Worm (Caenorhabditis elegans) whole organism, L1 larva: ENCODE data around the gene air-1.
A peak's percentile ranks its signal among the peaks of the same experiment; 100 is the strongest.

ENCODE experiments used
- Y116A8C.19 ChIP-seq: sonication (generic microtip); optimal IDR thresholded peaks from 2 replicates; lab custom pipeline; 2016; ENCODE audit warnings: missing compliant biosample characterization, missing genetic modification characterization, borderline replicate concordance
- aha-1 ChIP-seq: fragments of 150-350 bp; optimal IDR thresholded peaks from 2 replicates; lab custom pipeline; 2014; ENCODE audit warnings: missing biosample characterization, missing genetic modification characterization
- aly-2 ChIP-seq: fragments of 150-350 bp; optimal IDR thresholded peaks from 2 replicates; lab custom pipeline; 2014; ENCODE audit warnings: missing biosample characterization, missing genetic modification characterization
- efl-1 ChIP-seq, 4 experiments: fragments of 150-350 bp; optimal IDR thresholded peaks in 3 of 4; peaks in 1 of 4; 1 replicate in 1 of 4; 2 replicates in 3 of 4; lab custom pipeline; 2014; ENCODE audit warnings: missing biosample characterization in 2 of 4, missing genetic modification characterization in 2 of 4, missing genetic modification reagents in 2 of 4
- egl-27 ChIP-seq, 2 experiments: fragments of 150-350 bp in 1 of 2; sonication (generic microtip); optimal IDR thresholded peaks; 3 replicates each; lab custom pipeline; 2017 to 2018; ENCODE audit warnings: missing biosample characterization in 2 of 2, missing genetic modification characterization in 2 of 2, missing genetic modification reagents in 2 of 2
- elt-2 ChIP-seq: sonication (generic microtip); optimal IDR thresholded peaks from 2 replicates; lab custom pipeline; 2016; ENCODE audit warnings: missing genetic modification characterization, mild to moderate bottlenecking, inconsistent platforms, missing compliant biosample characterization, missing genetic modification reagents
- ets-5 ChIP-seq: fragments of 200-800 bp; sonication (Bioruptor generic); IDR thresholded peaks from 2 replicates; pipeline ENCODE4 v1.3.6; 2022; ENCODE audit warnings: missing genetic modification characterization, missing compliant biosample characterization
- fkh-10 ChIP-seq: sonication (generic microtip); optimal IDR thresholded peaks from 2 replicates; lab custom pipeline; 2017; ENCODE audit warnings: missing biosample characterization, missing genetic modification reagents, missing genetic modification characterization
- hlh-17 ChIP-seq: fragments of 200-800 bp; sonication (Bioruptor generic); optimal IDR thresholded peaks from 2 replicates; lab custom pipeline; 2018; ENCODE audit warnings: missing genetic modification characterization, mild to moderate bottlenecking, missing compliant biosample characterization, moderate library complexity, borderline replicate concordance
- jun-1 ChIP-seq: fragments of 150-350 bp; optimal IDR thresholded peaks from 2 replicates; lab custom pipeline; 2014; ENCODE audit warnings: missing biosample characterization, missing genetic modification reagents, missing genetic modification characterization
- lin-15B ChIP-seq: fragments of 150-350 bp; sonication (generic microtip); optimal IDR thresholded peaks from 3 replicates; lab custom pipeline; 2014; ENCODE audit warnings: missing biosample characterization, missing genetic modification characterization
- lin-35 ChIP-seq, 2 experiments: fragments of 150-350 bp; optimal IDR thresholded peaks; 2 replicates each; lab custom pipeline; 2014; ENCODE audit warnings: missing biosample characterization in 2 of 2, missing genetic modification characterization in 2 of 2, missing genetic modification reagents in 2 of 2
- lsy-2 ChIP-seq, 2 experiments: fragments of 150-350 bp; optimal IDR thresholded peaks; 2 replicates each; lab custom pipeline; 2014; ENCODE audit warnings: missing biosample characterization in 2 of 2, missing genetic modification characterization in 2 of 2
- mab-9 ChIP-seq: fragments of 200-800 bp; sonication (Bioruptor generic); IDR thresholded peaks from 2 replicates; pipeline ENCODE4 v1.3.6; 2022; ENCODE audit warnings: missing genetic modification reagents, missing genetic modification characterization, missing compliant biosample characterization
- mef-2 ChIP-seq: fragments of 150-350 bp; optimal IDR thresholded peaks from 2 replicates; lab custom pipeline; 2014; ENCODE audit warnings: missing biosample characterization, missing genetic modification characterization
- nhr-12 ChIP-seq: sonication (generic microtip); optimal IDR thresholded peaks from 2 replicates; lab custom pipeline; 2017; ENCODE audit warnings: missing biosample characterization, missing genetic modification characterization
- nhr-20 ChIP-seq: sonication (generic microtip); optimal IDR thresholded peaks from 2 replicates; lab custom pipeline; 2016; ENCODE audit warnings: mild to moderate bottlenecking, missing genetic modification characterization, missing compliant biosample characterization
- nhr-237 ChIP-seq: fragments of 150-350 bp; optimal IDR thresholded peaks from 2 replicates; lab custom pipeline; 2014; ENCODE audit warnings: missing biosample characterization, missing genetic modification characterization
- nhr-28 ChIP-seq: fragments of 150-350 bp; optimal IDR thresholded peaks from 2 replicates; lab custom pipeline; 2014; ENCODE audit warnings: missing biosample characterization, missing genetic modification characterization
- nhr-47 ChIP-seq: sonication (generic microtip); optimal IDR thresholded peaks from 2 replicates; lab custom pipeline; 2016; ENCODE audit warnings: mild to moderate bottlenecking, missing genetic modification characterization, moderate library complexity, missing compliant biosample characterization
- nhr-71 ChIP-seq: sonication (generic microtip); optimal IDR thresholded peaks from 2 replicates; lab custom pipeline; 2016; ENCODE audit warnings: mild to moderate bottlenecking, missing genetic modification characterization, moderate library complexity, missing compliant biosample characterization
- nhr-84 ChIP-seq: sonication (generic microtip); optimal IDR thresholded peaks from 2 replicates; lab custom pipeline; 2017; ENCODE audit warnings: missing biosample characterization, missing genetic modification characterization
- nhr-90 ChIP-seq: sonication (generic microtip); optimal IDR thresholded peaks from 2 replicates; lab custom pipeline; 2016; ENCODE audit warnings: mild to moderate bottlenecking, missing genetic modification characterization, missing compliant biosample characterization; ENCODE audit not compliant: poor library complexity
- pag-3 ChIP-seq: sonication (generic microtip); optimal IDR thresholded peaks from 2 replicates; lab custom pipeline; 2017; ENCODE audit warnings: missing genetic modification characterization, mild to moderate bottlenecking, missing compliant biosample characterization, antibody characterized with exemption, borderline replicate concordance; ENCODE audit not compliant: insufficient read depth
- rnt-1 ChIP-seq: sonication (generic microtip); optimal IDR thresholded peaks from 2 replicates; lab custom pipeline; 2016; ENCODE audit warnings: mild to moderate bottlenecking, missing genetic modification characterization, moderate library complexity, missing compliant biosample characterization
- snu-23 ChIP-seq: sonication (generic microtip); optimal IDR thresholded peaks from 2 replicates; lab custom pipeline; 2016; ENCODE audit warnings: missing genetic modification characterization, missing compliant biosample characterization
- sptf-1 ChIP-seq: fragments of 150-350 bp; optimal IDR thresholded peaks from 2 replicates; lab custom pipeline; 2014; ENCODE audit warnings: missing biosample characterization, missing genetic modification characterization
- swsn-7 ChIP-seq: sonication (generic microtip); optimal IDR thresholded peaks from 2 replicates; lab custom pipeline; 2016; ENCODE audit warnings: missing genetic modification characterization, missing compliant biosample characterization
- tbx-2 ChIP-seq: sonication (generic microtip); optimal IDR thresholded peaks from 2 replicates; lab custom pipeline; 2016; ENCODE audit warnings: missing genetic modification characterization, missing compliant biosample characterization
- tlp-1 ChIP-seq: fragments of 150-350 bp; optimal IDR thresholded peaks from 2 replicates; lab custom pipeline; 2014; ENCODE audit warnings: missing biosample characterization, missing genetic modification characterization
- unc-30 ChIP-seq: sonication (generic microtip); optimal IDR thresholded peaks from 2 replicates; lab custom pipeline; 2017; ENCODE audit warnings: missing biosample characterization, missing genetic modification characterization
- unc-86 ChIP-seq: sonication (generic microtip); optimal IDR thresholded peaks from 2 replicates; lab custom pipeline; 2016; ENCODE audit warnings: missing genetic modification characterization, missing compliant biosample characterization
- xbp-1 ChIP-seq: sonication (generic microtip); optimal IDR thresholded peaks from 2 replicates; lab custom pipeline; 2016; ENCODE audit warnings: missing genetic modification characterization, missing compliant biosample characterization
- zag-1 ChIP-seq: fragments of 150-350 bp; optimal IDR thresholded peaks from 2 replicates; lab custom pipeline; 2014; ENCODE audit warnings: missing biosample characterization, missing genetic modification characterization
- ztf-4 ChIP-seq: fragments of 150-350 bp; optimal IDR thresholded peaks from 2 replicates; lab custom pipeline; 2014; ENCODE audit warnings: missing biosample characterization, missing genetic modification characterization

The air-1 gene

ce11 chrV:8266232-8266631, 44.9 kb downstream of the air-1 start, which contains the start of gene F21F8.5:
TSS of gene F21F8.5 (minus strand) at chrV:8266332.
- TF ChIP-seq hlh-17 (GFP tag; lab: Kevin White, UChicago) (no peak), nhr-47 (tag; lab: Kevin White, UChicago) (no peak), nhr-84 (tag; lab: Kevin White, UChicago) (no peak), mab-9 (GFP tag; lab: Robert Waterston, UW) (no peak), Y116A8C.19 (no peak), unc-86 (tag; lab: Kevin White, UChicago) (no peak), unc-30 (tag; lab: Kevin White, UChicago) (no peak), nhr-237 (tag; lab: Kevin White, UChicago) (no peak), lin-15B (no peak), egl-27 (tag; optimal IDR thresholded peaks at IDR 0.05; lab: Kevin White, UChicago) (no peak)

- TF ChIP-seq elt-2 (peak; percentile 95), nhr-47 (tag; lab: Kevin White, UChicago) (no peak), nhr-71 (tag; lab: Kevin White, UChicago) (no peak), jun-1 (peak; percentile 13), swsn-7 (tag; lab: Kevin White, UChicago) (no peak), lin-35 (GFP tag; optimal IDR thresholded peaks at IDR 0.05; lab: Kevin White, UChicago) (peak in 1 of 2 experiments; percentile 31), tlp-1 (tag; lab: Kevin White, UChicago) (peak; percentile 87), mab-9 (GFP tag; lab: Robert Waterston, UW) (no peak), zag-1 (tag; lab: Kevin White, UChicago) (no peak), lsy-2 (tag; optimal IDR thresholded peaks at IDR 0.05; lab: Kevin White, UChicago) (no peak), nhr-28 (tag; lab: Kevin White, UChicago) (no peak), nhr-12 (tag; lab: Kevin White, UChicago) (no peak), aha-1 (tag; lab: Kevin White, UChicago) (no peak), rnt-1 (no peak), ztf-4 (no peak), snu-23 (no peak), aly-2 (tag; lab: Kevin White, UChicago) (peak; percentile 64), xbp-1 (tag; lab: Kevin White, UChicago) (no peak)
- TF ChIP-seq, all 84 proteins: peak for 5
These were observed 46.0 kb downstream of the air-1 start for ce11 chrV:8267275-8267674.

ce11 chrV:8268902-8269301, 47.6 kb downstream of the air-1 start, which contains the start of the genes asp-6 and asp-12:
TSS of gene asp-6 (minus strand) at chrV:8268937.
TSS of gene asp-12 (plus strand) at chrV:8269210.
- TF ChIP-seq elt-2 (peak; percentile 86), efl-1 (optimal IDR thresholded peaks at IDR 0.05; lab: Kevin White, UChicago) (no peak), efl-1 (GFP tag; optimal IDR thresholded peaks at IDR 0.05 in 1 of 2; lab: Kevin White, UChicago) (peak in 1 of 2 experiments; percentile 74), lin-35 (GFP tag; optimal IDR thresholded peaks at IDR 0.05; lab: Kevin White, UChicago) (peak in 1 of 2 experiments; percentile 8), tbx-2 (no peak)

ce11 chrV:8269878-8270277, 48.6 kb downstream of the air-1 start:
- TF ChIP-seq ets-5 (GFP tag; lab: Robert Waterston, UW) (no peak), lin-15B (no peak), elt-2 (peak; percentile 97), mef-2 (tag; lab: Kevin White, UChicago) (no peak), lin-35 (GFP tag; optimal IDR thresholded peaks at IDR 0.05; lab: Kevin White, UChicago) (peak in 1 of 2 experiments; percentile 6), nhr-20 (peak; percentile 23), nhr-12 (tag; lab: Kevin White, UChicago) (no peak), aha-1 (tag; lab: Kevin White, UChicago) (no peak), nhr-90 (tag; lab: Kevin White, UChicago) (peak; percentile 12), sptf-1 (tag; lab: Kevin White, UChicago) (no peak), nhr-71 (tag; lab: Kevin White, UChicago) (peak; percentile 13), fkh-10 (GFP tag; lab: Kevin White, UChicago) (no peak), aly-2 (tag; lab: Kevin White, UChicago) (no peak), pag-3 (tag; lab: Kevin White, UChicago) (no peak)
